Worm (Caenorhabditis elegans) whole organism, midembryonic: ENCODE measurements around the gene bicd-1.

Experiments used
- T22C8.4 ChIP-seq: fragments of 200-800 bp; sonication (Bioruptor generic); IDR thresholded peaks from 2 replicates; pipeline ENCODE4 v1.3.6; 2022; ENCODE audit warnings: missing genetic modification characterization, missing compliant biosample characterization
- cog-1 ChIP-seq: sonication (generic microtip); optimal IDR thresholded peaks from 2 replicates; lab custom pipeline; 2016; ENCODE audit warnings: missing genetic modification characterization, missing compliant biosample characterization
- flt-1 ChIP-seq: fragments of 200-800 bp; sonication (Bioruptor generic); IDR thresholded peaks from 2 replicates; pipeline ENCODE4 v1.3.6; 2022; ENCODE audit warnings: missing genetic modification characterization, missing compliant biosample characterization
- klf-2 ChIP-seq: fragments of 200-800 bp; sonication (Bioruptor generic); conservative IDR thresholded peaks from 2 replicates; pipeline ENCODE4 v1.3.6; 2022; ENCODE audit warnings: missing genetic modification reagents, missing genetic modification characterization, missing compliant biosample characterization
- med-1 ChIP-seq: sonication (generic microtip); optimal IDR thresholded peaks from 2 replicates; lab custom pipeline; 2017; ENCODE audit warnings: missing genetic modification characterization, mild to moderate bottlenecking, missing compliant biosample characterization, antibody characterized with exemption, missing genetic modification reagents; ENCODE audit not compliant: insufficient read depth
- ref-1 ChIP-seq: fragments of 200-800 bp; sonication (Bioruptor generic); conservative IDR thresholded peaks from 2 replicates; pipeline ENCODE4 v1.3.6; 2022; ENCODE audit warnings: missing genetic modification reagents, missing genetic modification characterization, missing compliant biosample characterization
- tab-1 ChIP-seq: fragments of 200-800 bp; sonication (Bioruptor generic); IDR thresholded peaks from 2 replicates; pipeline ENCODE4 v1.3.6; 2022; ENCODE audit warnings: missing genetic modification characterization, missing compliant biosample characterization
- ztf-23 ChIP-seq: fragments of 200-800 bp; sonication (Bioruptor generic); IDR thresholded peaks from 2 replicates; pipeline ENCODE4 v1.3.6; 2022; ENCODE audit warnings: missing genetic modification reagents, missing genetic modification characterization, missing compliant biosample characterization
- ztf-29 ChIP-seq: fragments of 200-800 bp; sonication (Bioruptor generic); IDR thresholded peaks from 2 replicates; pipeline ENCODE4 v1.3.6; 2022; ENCODE audit warnings: missing genetic modification reagents, missing genetic modification characterization, missing compliant biosample characterization

bicd-1 gene

ce11 chrIV:6582604-6583003 is 10.5 kb upstream of the bicd-1 start, which contains the start of gene odr-8:
TSS of gene odr-8 (minus strand) at chrIV:6582704.
- TF ChIP-seq cog-1: no peak
- no peak for TF ChIP-seq ztf-23
- TF ChIP-seq med-1 (GFP tag; lab: Kevin White, UChicago): no peak
- TF ChIP-seq klf-2 (GFP tag; lab: Robert Waterston, UW): no peak
- TF ChIP-seq tab-1 (GFP tag; lab: Robert Waterston, UW): no peak
- TF ChIP-seq T22C8.4 (GFP tag; lab: Robert Waterston, UW): no peak

ce11 chrIV:6581658-6582057 is 9.5 kb upstream of the bicd-1 start:
- no peak for TF ChIP-seq flt-1 (GFP tag; lab: Robert Waterston, UW)
- TF ChIP-seq cog-1: no peak
- TF ChIP-seq med-1 (GFP tag; lab: Kevin White, UChicago): no peak
- TF ChIP-seq klf-2 (GFP tag; lab: Robert Waterston, UW): no peak
- no peak for TF ChIP-seq T22C8.4 (GFP tag; lab: Robert Waterston, UW)
- TF ChIP-seq tab-1 (GFP tag; lab: Robert Waterston, UW): no peak
- no peak for TF ChIP-seq ztf-29
- TF ChIP-seq ztf-23: no peak
- no peak for TF ChIP-seq ref-1 (GFP tag; lab: Robert Waterston, UW)

- no peak for TF ChIP-seq ztf-29
- TF ChIP-seq T22C8.4 (GFP tag; lab: Robert Waterston, UW): no peak
- no peak for TF ChIP-seq ref-1 (GFP tag; lab: Robert Waterston, UW)
- no peak for TF ChIP-seq flt-1 (GFP tag; lab: Robert Waterston, UW)
- no peak for TF ChIP-seq cog-1
- no peak for TF ChIP-seq med-1 (GFP tag; lab: Kevin White, UChicago)
- TF ChIP-seq tab-1 (GFP tag; lab: Robert Waterston, UW): no peak
- TF ChIP-seq ztf-23: no peak
- no peak for TF ChIP-seq klf-2 (GFP tag; lab: Robert Waterston, UW)
Measured at ce11 chrIV:6577914-6578313, 5.8 kb upstream of the bicd-1 start, which contains the start of gene C43G2.3. TSS of gene C43G2.3 (plus strand) at chrIV:6578214.

ce11 chrIV:6576728-6577101 is 4.6 kb upstream of the bicd-1 start:
- TF ChIP-seq med-1 (GFP tag; lab: Kevin White, UChicago) (no peak), klf-2 (GFP tag; lab: Robert Waterston, UW) (no peak), tab-1 (GFP tag; lab: Robert Waterston, UW) (no peak), flt-1 (GFP tag; lab: Robert Waterston, UW) (no peak), cog-1 (peak; percentile 1), ztf-23 (no peak), ztf-29 (no peak), ref-1 (GFP tag; lab: Robert Waterston, UW) (no peak)

ce11 chrIV:6575959-6576727 is 4.0 kb upstream of the bicd-1 start:
- TF ChIP-seq ztf-29: no peak
- no peak for TF ChIP-seq cog-1
- no peak for TF ChIP-seq T22C8.4 (GFP tag; lab: Robert Waterston, UW)
- no peak for TF ChIP-seq ztf-23
- TF ChIP-seq ref-1 (GFP tag; lab: Robert Waterston, UW): no peak

- TF ChIP-seq tab-1 (GFP tag; lab: Robert Waterston, UW) (no peak), ref-1 (GFP tag; lab: Robert Waterston, UW) (no peak), T22C8.4 (GFP tag; lab: Robert Waterston, UW) (no peak), flt-1 (GFP tag; lab: Robert Waterston, UW) (no peak), cog-1 (no peak), med-1 (GFP tag; lab: Kevin White, UChicago) (no peak), klf-2 (GFP tag; lab: Robert Waterston, UW) (no peak), ztf-29 (no peak), ztf-23 (no peak)
Measured at ce11 chrIV:6574343-6574742, 2.2 kb upstream of the bicd-1 start.

- TF ChIP-seq flt-1 (GFP tag; lab: Robert Waterston, UW): no peak
- TF ChIP-seq T22C8.4 (GFP tag; lab: Robert Waterston, UW): no peak
- no peak for TF ChIP-seq tab-1 (GFP tag; lab: Robert Waterston, UW)
- TF ChIP-seq ztf-23: no peak
- TF ChIP-seq ztf-29: no peak
- no peak for TF ChIP-seq med-1 (GFP tag; lab: Kevin White, UChicago)
- no peak for TF ChIP-seq ref-1 (GFP tag; lab: Robert Waterston, UW)
- TF ChIP-seq cog-1: no peak
- no peak for TF ChIP-seq klf-2 (GFP tag; lab: Robert Waterston, UW)
Measured at ce11 chrIV:6572655-6573054, 517 bp upstream of the bicd-1 start.

- TF ChIP-seq tab-1 (GFP tag; lab: Robert Waterston, UW): no peak
- TF ChIP-seq ztf-29: no peak
- no peak for TF ChIP-seq flt-1 (GFP tag; lab: Robert Waterston, UW)
- no peak for TF ChIP-seq ztf-23
- no peak for TF ChIP-seq klf-2 (GFP tag; lab: Robert Waterston, UW)
- no peak for TF ChIP-seq T22C8.4 (GFP tag; lab: Robert Waterston, UW)
- no peak for TF ChIP-seq ref-1 (GFP tag; lab: Robert Waterston, UW)
- TF ChIP-seq cog-1: no peak
- TF ChIP-seq med-1 (GFP tag; lab: Kevin White, UChicago): no peak
Measured at ce11 chrIV:6565605-6566004, 6.5 kb downstream of the bicd-1 start.

- TF ChIP-seq flt-1 (GFP tag; lab: Robert Waterston, UW) (no peak), tab-1 (GFP tag; lab: Robert Waterston, UW) (no peak), ztf-23 (no peak), ref-1 (GFP tag; lab: Robert Waterston, UW) (no peak), T22C8.4 (GFP tag; lab: Robert Waterston, UW) (no peak), cog-1 (no peak)
Measured at ce11 chrIV:6562039-6562438, 10.1 kb downstream of the bicd-1 start.

- TF ChIP-seq flt-1 (GFP tag; lab: Robert Waterston, UW): no peak
- TF ChIP-seq klf-2 (GFP tag; lab: Robert Waterston, UW): no peak
- no peak for TF ChIP-seq ref-1 (GFP tag; lab: Robert Waterston, UW)
- no peak for TF ChIP-seq med-1 (GFP tag; lab: Kevin White, UChicago)
- no peak for TF ChIP-seq T22C8.4 (GFP tag; lab: Robert Waterston, UW)
- TF ChIP-seq ztf-29: no peak
- TF ChIP-seq cog-1: no peak
Measured at ce11 chrIV:6560434-6560833, 11.7 kb downstream of the bicd-1 start, which contains the start of gene best-9. TSS of gene best-9 (plus strand) at chrIV:6560734.
